Fruit fly (Drosophila melanogaster) whole organism, embryonic: ENCODE data around the gene CG10621.

ENCODE experiments used
- Abd-B ChIP-seq: fragments of 200-800 bp; sonication (Bioruptor generic); optimal IDR thresholded peaks from 2 replicates; lab custom pipeline; 2018; ENCODE audit warnings: missing biosample characterization, mild to moderate bottlenecking, missing genetic modification characterization, moderate library complexity
- Aef1 ChIP-seq: fragments of 200-800 bp; sonication (Bioruptor generic); IDR thresholded peaks from 3 replicates; pipeline ENCODE4 v1.3.6; 2022; ENCODE audit warnings: missing biosample characterization, missing genetic modification characterization
- Antp ChIP-seq: fragments of 200-800 bp; sonication (Bioruptor generic); optimal IDR thresholded peaks from 3 replicates; lab custom pipeline; 2016; ENCODE audit warnings: missing biosample characterization, missing genetic modification characterization
- B-H2 ChIP-seq: fragments of 200-800 bp; sonication (Bioruptor generic); optimal IDR thresholded peaks from 2 replicates; lab custom pipeline; 2018; ENCODE audit warnings: missing biosample characterization, mild to moderate bottlenecking, missing genetic modification characterization
- Bgb ChIP-seq: fragments of 200-800 bp; sonication (Bioruptor generic); IDR thresholded peaks from 2 replicates; pipeline ENCODE4 v1.3.6; 2022; ENCODE audit warnings: missing biosample characterization, missing genetic modification characterization; ENCODE audit not compliant: partially characterized antibody
- Blimp-1 ChIP-seq: fragments of 200-800 bp; sonication (Bioruptor generic); optimal IDR thresholded peaks from 3 replicates; lab custom pipeline; 2018; ENCODE audit warnings: missing biosample characterization, missing genetic modification characterization, mild to moderate bottlenecking, moderate library complexity, missing genetic modification reagents
- CG10543 ChIP-seq: fragments of 200-800 bp; sonication (Bioruptor generic); optimal IDR thresholded peaks from 3 replicates; lab custom pipeline; 2017; ENCODE audit warnings: missing biosample characterization, mild to moderate bottlenecking, missing genetic modification characterization, moderate library complexity
- CG12219 ChIP-seq: fragments of 200-800 bp; sonication (Bioruptor generic); optimal IDR thresholded peaks from 3 replicates; lab custom pipeline; 2018; ENCODE audit warnings: missing biosample characterization, mild to moderate bottlenecking, missing genetic modification characterization
- CG12659 ChIP-seq: fragments of 200-800 bp; sonication (Bioruptor generic); optimal IDR thresholded peaks from 3 replicates; lab custom pipeline; 2017; ENCODE audit warnings: mild to moderate bottlenecking, missing biosample characterization, missing genetic modification reagents, missing genetic modification characterization
- CG18764 ChIP-seq: fragments of 200-800 bp; sonication (Bioruptor generic); optimal IDR thresholded peaks from 3 replicates; lab custom pipeline; 2016; ENCODE audit warnings: missing biosample characterization, missing genetic modification characterization
- CG2875 ChIP-seq: fragments of 200-800 bp; sonication (Bioruptor generic); optimal IDR thresholded peaks from 2 replicates; lab custom pipeline; 2017; ENCODE audit warnings: missing biosample characterization, mild to moderate bottlenecking, missing genetic modification characterization, missing genetic modification reagents
- CG31388 ChIP-seq: fragments of 200-800 bp; sonication (Bioruptor generic); optimal IDR thresholded peaks from 2 replicates; lab custom pipeline; 2016; ENCODE audit warnings: missing biosample characterization, missing genetic modification characterization
- CG3281 ChIP-seq: fragments of 200-800 bp; sonication (Bioruptor generic); optimal IDR thresholded peaks from 3 replicates; lab custom pipeline; 2017; ENCODE audit warnings: missing biosample characterization, mild to moderate bottlenecking, missing genetic modification characterization
- CG8359 ChIP-seq: fragments of 200-800 bp; sonication (Bioruptor generic); optimal IDR thresholded peaks from 2 replicates; lab custom pipeline; 2017; ENCODE audit warnings: missing biosample characterization, mild to moderate bottlenecking, missing genetic modification characterization, borderline replicate concordance
- CG9215 ChIP-seq: fragments of 200-800 bp; sonication (Bioruptor generic); IDR thresholded peaks from 2 replicates; pipeline ENCODE4 v1.3.6; 2022; ENCODE audit warnings: missing biosample characterization, missing genetic modification characterization
- CoRest ChIP-seq: fragments of 200-800 bp; sonication (Bioruptor generic); optimal IDR thresholded peaks from 3 replicates; lab custom pipeline; 2018; ENCODE audit warnings: missing biosample characterization, mild to moderate bottlenecking, missing genetic modification characterization, moderate library complexity
- D19B ChIP-seq: fragments of 200-800 bp; sonication (Bioruptor generic); optimal IDR thresholded peaks from 2 replicates; lab custom pipeline; 2017; ENCODE audit warnings: missing biosample characterization, mild to moderate bottlenecking, missing genetic modification characterization
- HLHmδ ChIP-seq: fragments of 200-800 bp; sonication (Bioruptor generic); optimal IDR thresholded peaks from 2 replicates; lab custom pipeline; 2018; ENCODE audit warnings: missing biosample characterization, mild to moderate bottlenecking, missing genetic modification characterization, moderate library complexity
- Hr51 ChIP-seq, 2 experiments: fragments of 200-800 bp; sonication (Bioruptor generic); optimal IDR thresholded peaks; 2 replicates in 1 of 2; 3 replicates in 1 of 2; lab custom pipeline; 2016 to 2018; ENCODE audit warnings: missing biosample characterization in 2 of 2, missing genetic modification characterization in 2 of 2, mild to moderate bottlenecking in 1 of 2, moderate library complexity in 1 of 2
- Lpt ChIP-seq: fragments of >200 bp; optimal IDR thresholded peaks from 2 replicates; lab custom pipeline; 2018; ENCODE audit warnings: missing biosample characterization, missing genetic modification characterization
- MESR4 ChIP-seq: fragments of 200-800 bp; sonication (Bioruptor generic); optimal IDR thresholded peaks from 2 replicates; lab custom pipeline; 2018; ENCODE audit warnings: missing biosample characterization, mild to moderate bottlenecking, missing genetic modification characterization, moderate library complexity
- Mes4 ChIP-seq: fragments of 200-800 bp; sonication (Bioruptor generic); optimal IDR thresholded peaks from 2 replicates; lab custom pipeline; 2016; ENCODE audit warnings: missing biosample characterization, missing genetic modification characterization
- Mrtf ChIP-seq: fragments of 200-800 bp; sonication (Bioruptor generic); IDR thresholded peaks from 3 replicates; pipeline ENCODE4 v1.3.6; 2022; ENCODE audit warnings: missing biosample characterization, missing genetic modification characterization
- Nf-YB ChIP-seq: fragments of 200-800 bp; sonication (Bioruptor generic); optimal IDR thresholded peaks from 3 replicates; lab custom pipeline; 2019; ENCODE audit warnings: missing biosample characterization, mild to moderate bottlenecking, missing genetic modification characterization, moderate library complexity
- Sox102F ChIP-seq: fragments of 200-800 bp; sonication (Bioruptor generic); optimal IDR thresholded peaks from 2 replicates; lab custom pipeline; 2018; ENCODE audit warnings: missing biosample characterization, mild to moderate bottlenecking, missing genetic modification characterization, moderate library complexity
- Spps ChIP-seq: fragments of 200-800 bp; sonication (Bioruptor generic); optimal IDR thresholded peaks from 2 replicates; lab custom pipeline; 2018; ENCODE audit warnings: missing biosample characterization, mild to moderate bottlenecking, missing genetic modification characterization
- al ChIP-seq: fragments of 200-800 bp; sonication (Bioruptor generic); IDR thresholded peaks from 2 replicates; pipeline ENCODE4 v1.3.6; 2022; ENCODE audit warnings: missing biosample characterization, missing genetic modification characterization
- ap ChIP-seq: fragments of 200-800 bp; sonication (Bioruptor generic); IDR thresholded peaks from 2 replicates; pipeline ENCODE4 v1.3.6; 2022; ENCODE audit warnings: missing biosample characterization, missing genetic modification characterization
- ash1 ChIP-seq: fragments of 200-800 bp; sonication (Bioruptor generic); optimal IDR thresholded peaks from 2 replicates; lab custom pipeline; 2018; ENCODE audit warnings: missing biosample characterization, mild to moderate bottlenecking, missing genetic modification characterization
- bbx ChIP-seq: fragments of 200-800 bp; sonication (Bioruptor generic); IDR thresholded peaks from 2 replicates; pipeline ENCODE4 v1.3.6; 2022; ENCODE audit warnings: missing biosample characterization, missing genetic modification characterization; ENCODE audit not compliant: partially characterized antibody
- br ChIP-seq: fragments of >200 bp; optimal IDR thresholded peaks from 2 replicates; lab custom pipeline; 2017
- cg ChIP-seq: fragments of 200-800 bp; sonication (Bioruptor generic); optimal IDR thresholded peaks from 3 replicates; lab custom pipeline; 2019; ENCODE audit warnings: missing biosample characterization, mild to moderate bottlenecking, missing genetic modification characterization, moderate library complexity
- chm ChIP-seq: fragments of 200-800 bp; sonication (Bioruptor generic); IDR thresholded peaks from 2 replicates; pipeline ENCODE4 v1.3.6; 2022; ENCODE audit warnings: missing biosample characterization, missing genetic modification characterization
- chn ChIP-seq: fragments of 200-800 bp; sonication (Bioruptor generic); optimal IDR thresholded peaks from 2 replicates; lab custom pipeline; 2016; ENCODE audit warnings: missing biosample characterization, missing genetic modification characterization
- corto ChIP-seq: fragments of 200-800 bp; sonication (Bioruptor generic); optimal IDR thresholded peaks from 2 replicates; lab custom pipeline; 2016; ENCODE audit warnings: missing biosample characterization, mild to moderate bottlenecking, missing genetic modification characterization, moderate library complexity
- crc ChIP-seq: fragments of 200-800 bp; sonication (Bioruptor generic); optimal IDR thresholded peaks from 2 replicates; lab custom pipeline; 2016; ENCODE audit warnings: missing biosample characterization, missing genetic modification characterization
- dan ChIP-seq: fragments of 200-800 bp; sonication (Bioruptor generic); IDR thresholded peaks from 2 replicates; pipeline ENCODE4 v1.3.6; 2022; ENCODE audit warnings: missing biosample characterization, missing genetic modification characterization
- danr ChIP-seq: fragments of 200-800 bp; sonication (Bioruptor generic); IDR thresholded peaks from 2 replicates; pipeline ENCODE4 v1.3.6; 2022; ENCODE audit warnings: missing biosample characterization, missing genetic modification characterization
- dmrt99B ChIP-seq: fragments of 200-800 bp; sonication (Bioruptor generic); optimal IDR thresholded peaks from 2 replicates; lab custom pipeline; 2018; ENCODE audit warnings: missing biosample characterization, mild to moderate bottlenecking, missing genetic modification characterization, moderate library complexity
- luna ChIP-seq: fragments of 200-800 bp; sonication (Bioruptor generic); optimal IDR thresholded peaks from 2 replicates; lab custom pipeline; 2016; ENCODE audit warnings: missing biosample characterization, missing genetic modification characterization
- mld ChIP-seq: fragments of 200-800 bp; sonication (Bioruptor generic); IDR thresholded peaks from 3 replicates; pipeline ENCODE4 v1.3.6; 2022; ENCODE audit warnings: missing biosample characterization, missing genetic modification characterization; ENCODE audit not compliant: partially characterized antibody
- org-1 ChIP-seq: fragments of 200-800 bp; sonication (Bioruptor generic); optimal IDR thresholded peaks from 2 replicates; lab custom pipeline; 2017; ENCODE audit warnings: missing biosample characterization, missing genetic modification characterization
- pita ChIP-seq: fragments of 200-800 bp; sonication (Bioruptor generic); optimal IDR thresholded peaks from 2 replicates; lab custom pipeline; 2017; ENCODE audit warnings: missing biosample characterization, mild to moderate bottlenecking, missing genetic modification characterization
- run ChIP-seq: fragments of 200-800 bp; sonication (Bioruptor generic); optimal IDR thresholded peaks from 3 replicates; lab custom pipeline; 2018; ENCODE audit warnings: missing biosample characterization, mild to moderate bottlenecking, missing genetic modification characterization
- seq ChIP-seq: fragments of 200-800 bp; sonication (Bioruptor generic); IDR thresholded peaks from 2 replicates; pipeline ENCODE4 v1.3.6; 2022; ENCODE audit warnings: missing biosample characterization, missing genetic modification characterization
- ssp ChIP-seq: fragments of 200-800 bp; sonication (Bioruptor generic); IDR thresholded peaks from 2 replicates; pipeline ENCODE4 v1.3.6; 2022; ENCODE audit warnings: missing biosample characterization, missing genetic modification characterization
- stc ChIP-seq: fragments of 200-800 bp; sonication (Bioruptor generic); IDR thresholded peaks from 2 replicates; pipeline ENCODE4 v1.3.6; 2022; ENCODE audit warnings: missing biosample characterization, missing genetic modification characterization
- ttk ChIP-seq: fragments of 200-800 bp; sonication (Bioruptor generic); IDR thresholded peaks from 2 replicates; pipeline ENCODE4 v2.1.2; 2022; ENCODE audit warnings: missing biosample characterization, missing genetic modification characterization
- twi ChIP-seq: fragments of 200-800 bp; optimal IDR thresholded peaks from 2 replicates; lab custom pipeline; 2019; ENCODE audit warnings: missing biosample characterization, mild to moderate bottlenecking, missing genetic modification characterization, moderate library complexity
- zen ChIP-seq: fragments of 200-800 bp; sonication (Bioruptor generic); optimal IDR thresholded peaks from 3 replicates; lab custom pipeline; 2018; ENCODE audit warnings: missing biosample characterization, mild to moderate bottlenecking, missing genetic modification characterization, moderate library complexity
- zen2 ChIP-seq: fragments of 200-800 bp; sonication (Bioruptor generic); IDR thresholded peaks from 3 replicates; pipeline ENCODE4 v1.3.6; 2022; ENCODE audit warnings: missing biosample characterization, missing genetic modification characterization; ENCODE audit not compliant: partially characterized antibody

CG10621 gene

dm6 chr2L:19002959-19003371 lies 48.7 kb upstream of the CG10621 start, which contains the start of gene CG31793 (continued):
- TF ChIP-seq CG2875 (GFP tag; lab: Kevin White, UChicago): no peak
- no peak for TF ChIP-seq pita (GFP tag; lab: Kevin White, UChicago)
- TF ChIP-seq CG8359 (GFP tag; lab: Kevin White, UChicago): no peak
- peak; percentile 72 for TF ChIP-seq cg
- TF ChIP-seq Antp (GFP tag; lab: Kevin White, UChicago): no peak
- no peak for TF ChIP-seq Bgb (GFP tag; lab: Robert Waterston, UW)
- TF ChIP-seq Hr51 (GFP tag; optimal IDR thresholded peaks at IDR 0.05; lab: Kevin White, UChicago): peak in 1 of 2 experiments; percentile 79
- TF ChIP-seq D19B (GFP tag; lab: Kevin White, UChicago): peak; percentile 3
- TF ChIP-seq org-1: no peak
- TF ChIP-seq zen: peak; percentile 4
- no peak for TF ChIP-seq Blimp-1 (GFP tag; lab: Kevin White, UChicago)
- TF ChIP-seq dan: no peak
- TF ChIP-seq Spps (tag; lab: Kevin White, UChicago): no peak
- TF ChIP-seq MESR4 (GFP tag; lab: Kevin White, UChicago): no peak
- 0 out of 3 replicates have a peak, but pooled peaks have one; percentile 16 for TF ChIP-seq Aef1 (GFP tag; lab: Robert Waterston, UW)
- no peak for TF ChIP-seq stc (GFP tag; lab: Robert Waterston, UW)
- no peak for TF ChIP-seq CG31388 (GFP tag; lab: Kevin White, UChicago)
- peak; percentile 65 for TF ChIP-seq CG12659 (GFP tag; lab: Kevin White, UChicago)
- TF ChIP-seq Abd-B (GFP tag; lab: Kevin White, UChicago): no peak
- no peak for TF ChIP-seq CG18764 (GFP tag; lab: Kevin White, UChicago)
- TF ChIP-seq corto: no peak
- no peak for TF ChIP-seq Lpt
- TF ChIP-seq ssp: no peak
- TF ChIP-seq run (tag; lab: Kevin White, UChicago): no peak
- no peak for TF ChIP-seq chn (GFP tag; lab: Kevin White, UChicago)
- peak; percentile 19 for TF ChIP-seq Nf-YB
- no peak for TF ChIP-seq Mrtf
- peak; percentile 7 for TF ChIP-seq CG12219 (GFP tag; lab: Kevin White, UChicago)
- no peak for TF ChIP-seq ttk
- peak; percentile 49 for TF ChIP-seq B-H2 (GFP tag; lab: Kevin White, UChicago)
- no peak for TF ChIP-seq ash1 (GFP tag; lab: Kevin White, UChicago)
- no peak for TF ChIP-seq luna (GFP tag; lab: Kevin White, UChicago)
- TF ChIP-seq dmrt99B: peak; percentile 58
- no peak for TF ChIP-seq zen2 (GFP tag; lab: Robert Waterston, UW)
- TF ChIP-seq danr (GFP tag; lab: Robert Waterston, UW): no peak
- no peak for TF ChIP-seq mld (GFP tag; lab: Robert Waterston, UW)
- TF ChIP-seq br (lab: Kevin White, UChicago): no peak
- TF ChIP-seq chm (GFP tag; lab: Robert Waterston, UW): no peak; the same call in 1 of the 2 replicates
- TF ChIP-seq Mes4 (GFP tag; lab: Kevin White, UChicago): no peak
- TF ChIP-seq ap: no peak
- peak; percentile 67 for TF ChIP-seq CG10543 (GFP tag; lab: Kevin White, UChicago)
- TF ChIP-seq CG9215 (GFP tag; lab: Robert Waterston, UW): no peak
- TF ChIP-seq Sox102F: peak; percentile 58
- no peak for TF ChIP-seq crc (GFP tag; lab: Kevin White, UChicago)
- TF ChIP-seq CG3281 (GFP tag; lab: Kevin White, UChicago): peak; percentile 76
- TF ChIP-seq seq (GFP tag; lab: Robert Waterston, UW): no peak
- TF ChIP-seq twi (tag; lab: Kevin White, UChicago): no peak
- TF ChIP-seq HLHmδ (GFP tag; lab: Kevin White, UChicago): no peak
- no peak for TF ChIP-seq al (GFP tag; lab: Robert Waterston, UW)
- peak; percentile 33; the same call in 1 of the 2 replicates for TF ChIP-seq bbx (GFP tag; lab: Robert Waterston, UW)
- TF ChIP-seq CoRest: peak; percentile 65
